Worm (Caenorhabditis elegans) whole organism, L4 larva: ENCODE data around the gene abhd-3.2.

Experiments used
- F26F4.8 ChIP-seq: fragments of 200-800 bp; sonication (Bioruptor generic); conservative IDR thresholded peaks from 2 replicates; pipeline ENCODE4 v1.3.6; 2022; ENCODE audit warnings: missing genetic modification characterization, missing compliant biosample characterization
- F37D6.2 ChIP-seq: sonication (generic microtip); optimal IDR thresholded peaks from 2 replicates; lab custom pipeline; 2016; ENCODE audit warnings: mild to moderate bottlenecking, missing genetic modification characterization, missing compliant biosample characterization
- R02D3.7 ChIP-seq: fragments of 150-350 bp; sonication (generic microtip); optimal IDR thresholded peaks from 3 replicates; lab custom pipeline; 2014; ENCODE audit warnings: missing biosample characterization, missing genetic modification characterization
- T20F7.1 ChIP-seq: fragments of 200-800 bp; sonication (Bioruptor generic); optimal IDR thresholded peaks from 2 replicates; lab custom pipeline; 2018; ENCODE audit warnings: mild to moderate bottlenecking, missing genetic modification characterization, missing compliant biosample characterization
- Y105C5A.15 ChIP-seq: fragments of 200-800 bp; sonication (Bioruptor generic); IDR thresholded peaks from 2 replicates; pipeline ENCODE4 v1.3.6; 2022; ENCODE audit warnings: missing genetic modification characterization, missing compliant biosample characterization
- Y75B8A.6 ChIP-seq: fragments of 200-800 bp; sonication (Bioruptor generic); IDR thresholded peaks from 2 replicates; pipeline ENCODE4 v1.3.6; 2022; ENCODE audit warnings: missing genetic modification reagents, missing genetic modification characterization, missing compliant biosample characterization
- ZK546.5 ChIP-seq, 2 experiments: sonication (generic microtip); optimal IDR thresholded peaks; 2 replicates each; lab custom pipeline; 2017; ENCODE audit warnings: missing biosample characterization in 2 of 2, missing genetic modification characterization in 2 of 2
- aha-1 ChIP-seq: fragments of 150-350 bp; peaks from one replicate; lab custom pipeline; 2014; ENCODE audit warnings: missing biosample characterization, missing genetic modification characterization
- ama-1 ChIP-seq: fragments of 150-350 bp; optimal IDR thresholded peaks from 2 replicates; lab custom pipeline; 2014; ENCODE audit warnings: inconsistent platforms, mixed read lengths
- arid-1 ChIP-seq: fragments of 200-800 bp; sonication (Bioruptor generic); conservative IDR thresholded peaks from 2 replicates; pipeline ENCODE4 v1.3.6; 2022; ENCODE audit warnings: missing genetic modification reagents, missing genetic modification characterization, missing compliant biosample characterization
- ceh-20 ChIP-seq: fragments of 200-800 bp; sonication (Bioruptor generic); IDR thresholded peaks from 2 replicates; pipeline ENCODE4 v1.3.6; 2022; ENCODE audit warnings: missing genetic modification reagents, missing genetic modification characterization, missing compliant biosample characterization
- ceh-32 ChIP-seq: sonication (generic microtip); optimal IDR thresholded peaks from 2 replicates; lab custom pipeline; 2016; ENCODE audit warnings: mild to moderate bottlenecking, missing genetic modification characterization, missing compliant biosample characterization; ENCODE audit not compliant: poor library complexity
- ceh-44 ChIP-seq: fragments of 200-800 bp; sonication (Bioruptor generic); IDR thresholded peaks from 2 replicates; pipeline ENCODE4 v1.3.6; 2022; ENCODE audit warnings: missing genetic modification reagents, missing genetic modification characterization, missing compliant biosample characterization
- ctbp-1 ChIP-seq: fragments of 200-800 bp; sonication (Bioruptor generic); IDR thresholded peaks from 2 replicates; pipeline ENCODE4 v1.3.6; 2022; ENCODE audit warnings: missing genetic modification reagents, missing genetic modification characterization, missing compliant biosample characterization
- dmd-9 ChIP-seq: fragments of 200-800 bp; sonication (Bioruptor generic); IDR thresholded peaks from 2 replicates; pipeline ENCODE4 v1.3.6; 2022; ENCODE audit warnings: missing genetic modification reagents, missing genetic modification characterization, missing compliant biosample characterization
- dpl-1 ChIP-seq: fragments of 150-350 bp; optimal IDR thresholded peaks from 2 replicates; lab custom pipeline; 2014; ENCODE audit warnings: missing biosample characterization, missing genetic modification reagents, missing genetic modification characterization
- dve-1 ChIP-seq: sonication (generic microtip); optimal IDR thresholded peaks from 2 replicates; lab custom pipeline; 2017; ENCODE audit warnings: antibody characterized with exemption, mild to moderate bottlenecking, missing genetic modification characterization, missing compliant biosample characterization; ENCODE audit not compliant: insufficient read depth
- hif-1 ChIP-seq, 2 experiments: sonication (generic microtip); optimal IDR thresholded peaks; 2 replicates each; lab custom pipeline; 2016 to 2017; ENCODE audit warnings: missing compliant biosample characterization in 2 of 2, missing genetic modification characterization in 2 of 2, missing genetic modification reagents in 2 of 2, missing genotype in 2 of 2, mild to moderate bottlenecking in 1 of 2
- hlh-11 ChIP-seq: fragments of 200-800 bp; sonication (Bioruptor generic); optimal IDR thresholded peaks from 2 replicates; lab custom pipeline; 2018; ENCODE audit warnings: mild to moderate bottlenecking, missing genetic modification characterization, missing compliant biosample characterization
- hlh-30 ChIP-seq: sonication (generic microtip); optimal IDR thresholded peaks from 2 replicates; lab custom pipeline; 2017; ENCODE audit warnings: antibody characterized with exemption, mild to moderate bottlenecking, missing genetic modification characterization, missing compliant biosample characterization; ENCODE audit not compliant: insufficient read depth
- hmg-1.1 ChIP-seq: fragments of 200-800 bp; sonication (Bioruptor generic); IDR thresholded peaks from 2 replicates; pipeline ENCODE4 v1.3.6; 2022; ENCODE audit warnings: missing genetic modification reagents, missing genetic modification characterization, missing compliant biosample characterization
- lin-1 ChIP-seq: fragments of 200-800 bp; sonication (Bioruptor generic); IDR thresholded peaks from 2 replicates; pipeline ENCODE4 v1.3.6; 2022; ENCODE audit warnings: missing genetic modification reagents, missing genetic modification characterization, missing compliant biosample characterization
- lin-13 ChIP-seq: fragments of 150-350 bp; optimal IDR thresholded peaks from 2 replicates; lab custom pipeline; 2014; ENCODE audit warnings: missing biosample characterization, missing genetic modification reagents, missing genetic modification characterization
- lir-3 ChIP-seq: sonication (generic microtip); optimal IDR thresholded peaks from 2 replicates; lab custom pipeline; 2016; ENCODE audit warnings: mild to moderate bottlenecking, missing genetic modification characterization, missing compliant biosample characterization
- lsy-2 ChIP-seq, 2 experiments: fragments of 150-350 bp in 1 of 2; sonication (generic microtip) in 1 of 2; optimal IDR thresholded peaks; 2 replicates each; lab custom pipeline; 2014 to 2017; ENCODE audit warnings: missing biosample characterization in 2 of 2, missing genetic modification characterization in 2 of 2
- mdl-1 ChIP-seq, 2 experiments: fragments of 150-350 bp in 1 of 2; sonication (generic microtip) in 1 of 2; optimal IDR thresholded peaks; 2 replicates each; lab custom pipeline; 2014 to 2017; ENCODE audit warnings: missing biosample characterization in 2 of 2, missing genetic modification characterization in 2 of 2
- mdt-29 ChIP-seq: fragments of 200-800 bp; sonication (Bioruptor generic); IDR thresholded peaks from 2 replicates; pipeline ENCODE4 v1.3.6; 2022; ENCODE audit warnings: missing genetic modification reagents, missing genetic modification characterization, missing compliant biosample characterization
- mep-1 ChIP-seq: fragments of 150-350 bp; sonication (generic microtip); optimal IDR thresholded peaks from 3 replicates; lab custom pipeline; 2014; ENCODE audit warnings: missing biosample characterization, missing genetic modification characterization
- mxl-2 ChIP-seq: fragments of 200-800 bp; sonication (Bioruptor generic); conservative IDR thresholded peaks from 2 replicates; pipeline ENCODE4 v1.3.6; 2022; ENCODE audit warnings: missing genetic modification reagents, missing genetic modification characterization, missing compliant biosample characterization
- mxl-3 ChIP-seq: fragments of 200-800 bp; sonication (Bioruptor generic); optimal IDR thresholded peaks from 2 replicates; lab custom pipeline; 2018; ENCODE audit warnings: mild to moderate bottlenecking, missing genetic modification characterization, missing compliant biosample characterization
- nhr-10 ChIP-seq: fragments of 150-350 bp; optimal IDR thresholded peaks from 2 replicates; lab custom pipeline; 2014; ENCODE audit warnings: missing biosample characterization, missing genetic modification characterization
- nhr-102 ChIP-seq: sonication (generic microtip); optimal IDR thresholded peaks from 2 replicates; lab custom pipeline; 2016; ENCODE audit warnings: mild to moderate bottlenecking, missing genetic modification characterization, moderate library complexity, missing compliant biosample characterization
- nhr-28 ChIP-seq: fragments of 150-350 bp; optimal IDR thresholded peaks from 2 replicates; lab custom pipeline; 2014; ENCODE audit warnings: missing biosample characterization, missing genetic modification characterization
- pqm-1 ChIP-seq: sonication (generic microtip); optimal IDR thresholded peaks from 2 replicates; lab custom pipeline; 2017; ENCODE audit warnings: missing biosample characterization, missing genetic modification characterization
- rbr-2 ChIP-seq: sonication (generic microtip); optimal IDR thresholded peaks from 2 replicates; lab custom pipeline; 2016; ENCODE audit warnings: missing genotype, missing genetic modification characterization, missing compliant biosample characterization
- set-16 ChIP-seq: fragments of 200-800 bp; sonication (Bioruptor generic); IDR thresholded peaks from 2 replicates; pipeline ENCODE4 v1.3.6; 2022; ENCODE audit warnings: missing genetic modification reagents, missing genetic modification characterization, missing compliant biosample characterization
- spr-3 ChIP-seq: fragments of 200-800 bp; sonication (Bioruptor generic); optimal IDR thresholded peaks from 2 replicates; lab custom pipeline; 2018; ENCODE audit warnings: mild to moderate bottlenecking, missing genetic modification characterization, missing compliant biosample characterization
- tra-1 ChIP-seq: fragments of 200-800 bp; sonication (Bioruptor generic); IDR thresholded peaks from 2 replicates; pipeline ENCODE4 v1.3.6; 2022; ENCODE audit warnings: missing genetic modification reagents, missing genetic modification characterization, missing compliant biosample characterization
- unc-62 ChIP-seq, 3 experiments: fragments of 150-350 bp in 1 of 3; sonication (generic microtip); optimal IDR thresholded peaks in 2 of 3; peaks in 1 of 3; 1 replicate in 1 of 3; 2 replicates in 2 of 3; lab custom pipeline; 2014 to 2017; ENCODE audit warnings: missing biosample characterization in 3 of 3, missing genetic modification characterization in 3 of 3, missing genetic modification reagents in 3 of 3, missing genotype in 1 of 3

The abhd-3.2 gene

DNA sequence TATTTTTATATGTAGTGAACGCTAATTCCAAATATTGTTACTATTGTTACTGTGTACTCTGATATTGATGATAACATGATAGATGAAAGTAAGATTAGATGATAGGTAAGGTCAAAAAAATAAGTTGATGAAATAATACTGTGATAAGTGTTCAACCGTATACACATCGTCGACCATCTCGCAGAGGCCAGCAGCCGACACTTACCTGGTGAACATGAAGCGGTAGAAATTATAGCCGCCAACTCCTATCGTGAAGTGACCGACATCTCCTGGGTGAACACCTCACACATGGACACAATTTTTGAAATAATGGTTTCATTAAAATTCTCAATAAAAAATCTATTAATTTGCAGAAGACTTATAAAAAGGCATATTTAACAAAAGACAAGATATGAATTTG lies 49.6 kb upstream of the abhd-3.2 start:
- TF ChIP-seq nhr-28 (tag; lab: Kevin White, UChicago), result peak; percentile 12
- TF ChIP-seq ama-1 (lab: Kevin White, UChicago), result no peak

DNA sequence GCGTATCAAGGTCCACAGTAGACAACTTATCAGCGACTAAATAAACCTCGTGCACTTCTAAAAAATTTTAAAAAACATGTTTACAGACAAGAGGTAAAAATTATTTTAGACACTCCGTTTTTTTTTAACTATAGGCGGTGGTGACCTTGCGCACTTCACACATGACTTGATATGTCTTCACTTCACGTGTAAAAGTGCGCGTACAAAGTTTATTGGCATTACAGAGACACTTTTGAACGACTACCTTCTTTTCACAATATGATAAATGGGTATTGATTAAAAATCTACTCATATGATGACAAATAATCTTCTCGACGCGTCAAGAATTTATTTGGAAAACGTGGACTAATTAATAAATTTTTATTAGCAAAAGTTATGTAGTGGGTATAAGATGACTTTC lies 48.9 kb upstream of the abhd-3.2 start:
- no peak for TF ChIP-seq mdt-29
- TF ChIP-seq mxl-3 (GFP tag; lab: Kevin White, UChicago), result peak; percentile 35
- TF ChIP-seq R02D3.7, result no peak
- peak; percentile 52 for TF ChIP-seq mep-1 (tag; lab: Kevin White, UChicago)
- TF ChIP-seq nhr-28 (tag; lab: Kevin White, UChicago), result peak; percentile 57
- TF ChIP-seq lsy-2 (tag; optimal IDR thresholded peaks at IDR 0.05; lab: Kevin White, UChicago), result peak in 1 of 2 experiments; percentile 7
- TF ChIP-seq mdl-1 (tag; optimal IDR thresholded peaks at IDR 0.05; lab: Kevin White, UChicago), result peak in 1 of 2 experiments; percentile 68
- TF ChIP-seq ceh-32 (tag; lab: Kevin White, UChicago), result no peak
- peak in 1 of 2 experiments; percentile 42 for TF ChIP-seq unc-62 (GFP tag; optimal IDR thresholded peaks at IDR 0.05 in 1 of 2; lab: Kevin White, UChicago)
- TF ChIP-seq unc-62 (tag; optimal IDR thresholded peaks at IDR 0.05; lab: Kevin White, UChicago), result no peak
- no peak for TF ChIP-seq ZK546.5 (tag; optimal IDR thresholded peaks at IDR 0.05; lab: Kevin White, UChicago)
- TF ChIP-seq lin-1 (GFP tag; lab: Robert Waterston, UW), result no peak
- peak; percentile 91 for TF ChIP-seq hlh-30 (tag; lab: Kevin White, UChicago)
- TF ChIP-seq dve-1 (tag; lab: Kevin White, UChicago), result peak; percentile 12
- peak; percentile 42 for TF ChIP-seq hlh-11 (tag; lab: Kevin White, UChicago)
- peak in 1 of 2 experiments; percentile 3 for TF ChIP-seq hif-1 (tag; optimal IDR thresholded peaks at IDR 0.05; lab: Kevin White, UChicago)

DNA sequence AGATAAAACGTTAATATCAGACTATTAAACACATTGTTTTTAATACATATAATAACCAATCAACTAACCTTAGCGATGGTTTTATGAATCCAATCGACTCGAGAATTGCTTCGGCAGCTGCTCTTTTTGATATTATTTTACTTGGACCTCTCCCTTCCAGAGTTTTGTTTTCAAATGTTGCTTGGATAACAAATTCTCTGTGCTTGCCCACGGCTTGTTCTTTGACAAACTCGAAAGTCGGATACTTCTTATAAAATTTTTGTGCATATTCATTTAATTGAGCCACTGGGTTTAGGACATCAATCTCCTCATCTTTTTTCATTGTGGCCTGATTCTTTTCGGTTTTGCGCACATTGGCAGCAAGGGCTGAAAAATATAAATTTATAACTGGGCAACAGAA lies 47.2 kb upstream of the abhd-3.2 start, which contains the start of gene F55A4.3:
Gene F55A4.3 (minus strand): TSS at position 101 of the 400 bp plus-strand sequence.
- TF ChIP-seq ceh-32 (tag; lab: Kevin White, UChicago), result no peak
- TF ChIP-seq mxl-2 (GFP tag; lab: Robert Waterston, UW), result no peak
- no peak for TF ChIP-seq dpl-1 (GFP tag; lab: Kevin White, UChicago)
- no peak for TF ChIP-seq aha-1 (tag; lab: Kevin White, UChicago)
- no peak for TF ChIP-seq lsy-2 (tag; optimal IDR thresholded peaks at IDR 0.05; lab: Kevin White, UChicago)
- TF ChIP-seq pqm-1, result no peak
- no peak for TF ChIP-seq lin-13 (GFP tag; lab: Kevin White, UChicago)
- TF ChIP-seq dmd-9, result no peak
- TF ChIP-seq nhr-10 (tag; lab: Kevin White, UChicago), result no peak
- no peak for TF ChIP-seq mep-1 (tag; lab: Kevin White, UChicago)
- no peak for TF ChIP-seq ceh-44 (GFP tag; lab: Robert Waterston, UW)
- no peak for TF ChIP-seq mdt-29
- TF ChIP-seq nhr-102 (tag; lab: Kevin White, UChicago), result no peak
- TF ChIP-seq Y75B8A.6, result no peak
- no peak for TF ChIP-seq lir-3 (tag; lab: Kevin White, UChicago)
- no peak for TF ChIP-seq arid-1 (GFP tag; lab: Robert Waterston, UW)
- no peak for TF ChIP-seq tra-1
- no peak for TF ChIP-seq F26F4.8 (GFP tag; lab: Robert Waterston, UW)

DNA sequence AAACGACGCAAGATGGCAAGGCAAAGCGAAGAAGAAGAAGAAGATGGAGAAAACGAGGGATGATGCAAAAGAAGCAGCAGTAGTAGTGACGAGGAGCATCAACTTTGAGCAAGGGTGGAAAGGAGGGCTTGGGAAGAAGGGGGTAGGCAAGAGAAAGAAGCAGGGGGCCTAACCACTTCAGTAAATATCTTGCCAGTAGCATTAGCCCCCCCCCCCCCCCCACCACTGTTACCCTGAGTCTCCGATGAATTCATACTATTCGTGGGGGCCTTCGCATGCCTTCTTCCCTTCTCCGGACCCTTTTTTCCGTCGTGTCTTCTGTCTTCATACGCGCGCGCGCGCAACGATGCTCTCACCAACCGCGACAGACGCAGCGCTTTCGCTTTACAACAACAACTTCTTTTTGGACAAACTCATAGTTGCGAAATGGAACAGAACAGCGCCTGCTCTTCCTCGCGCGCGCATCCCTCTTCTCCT lies 44.1 kb upstream of the abhd-3.2 start:
- 0 out of 2 replicates have a peak, but pooled peaks have one; percentile 22 for TF ChIP-seq ceh-20 (GFP tag; lab: Robert Waterston, UW)
- TF ChIP-seq set-16, result peak; percentile 93
- TF ChIP-seq unc-62 (GFP tag; optimal IDR thresholded peaks at IDR 0.05 in 1 of 2; lab: Kevin White, UChicago), result peak in 1 of 2 experiments; percentile 37
- TF ChIP-seq unc-62 (tag; optimal IDR thresholded peaks at IDR 0.05; lab: Kevin White, UChicago), result no peak
- TF ChIP-seq R02D3.7, result no peak
- TF ChIP-seq T20F7.1 (GFP tag; lab: Kevin White, UChicago), result no peak
- TF ChIP-seq rbr-2 (tag; lab: Kevin White, UChicago), result peak; percentile 34
- TF ChIP-seq hlh-11 (tag; lab: Kevin White, UChicago), result peak; percentile 31
- TF ChIP-seq mdl-1 (tag; optimal IDR thresholded peaks at IDR 0.05; lab: Kevin White, UChicago), result peak in 1 of 2 experiments; percentile 35
- peak; percentile 66 for TF ChIP-seq hmg-1.1 (GFP tag; lab: Robert Waterston, UW)
- no peak for TF ChIP-seq spr-3 (GFP tag; lab: Kevin White, UChicago)
- TF ChIP-seq hlh-30 (tag; lab: Kevin White, UChicago), result peak; percentile 22
- no peak for TF ChIP-seq Y105C5A.15 (GFP tag; lab: Robert Waterston, UW)
- TF ChIP-seq F37D6.2 (tag; lab: Kevin White, UChicago), result peak; percentile 24
- peak; percentile 93 for TF ChIP-seq aha-1 (tag; lab: Kevin White, UChicago)
- peak; percentile 60; the same call in 1 of the 2 replicates for TF ChIP-seq ctbp-1 (GFP tag; lab: Robert Waterston, UW)
